Fruit fly (Drosophila melanogaster) whole organism, pupa: ENCODE data around the gene CG9757.

Experiments
- CG10348 ChIP-seq: fragments of 200-800 bp; sonication (Bioruptor generic); IDR thresholded peaks from 2 replicates; pipeline ENCODE4 v1.3.6; 2022; ENCODE audit warnings: missing biosample characterization, missing genetic modification characterization
- CG12605 ChIP-seq: fragments of 200-800 bp; sonication (Bioruptor generic); IDR thresholded peaks from 2 replicates; pipeline ENCODE4 v1.3.6; 2022; ENCODE audit warnings: missing biosample characterization, missing genetic modification characterization
- CG13204 ChIP-seq: fragments of 200-800 bp; sonication (Bioruptor generic); optimal IDR thresholded peaks from 2 replicates; lab custom pipeline; 2018; ENCODE audit warnings: missing biosample characterization, mild to moderate bottlenecking, missing genetic modification characterization, moderate library complexity
- CG14655 ChIP-seq: fragments of 200-800 bp; sonication (Bioruptor generic); optimal IDR thresholded peaks from 3 replicates; lab custom pipeline; 2017; ENCODE audit warnings: mild to moderate bottlenecking, missing biosample characterization, missing genetic modification reagents, missing genetic modification characterization
- CG15710 ChIP-seq: fragments of 200-800 bp; sonication (Bioruptor generic); optimal IDR thresholded peaks from 2 replicates; lab custom pipeline; 2018; ENCODE audit warnings: missing biosample characterization, mild to moderate bottlenecking, missing genetic modification characterization, moderate library complexity
- CG17806 ChIP-seq: fragments of 200-800 bp; sonication (Bioruptor generic); optimal IDR thresholded peaks from 2 replicates; lab custom pipeline; 2018; ENCODE audit warnings: missing biosample characterization, mild to moderate bottlenecking, missing genetic modification characterization, moderate library complexity
- CG32121 ChIP-seq: fragments of 200-800 bp; sonication (Bioruptor generic); IDR thresholded peaks from 2 replicates; pipeline ENCODE4 v1.3.6; 2022; ENCODE audit warnings: missing biosample characterization, missing genetic modification characterization
- CG34367 ChIP-seq: fragments of 200-800 bp; sonication (Bioruptor generic); optimal IDR thresholded peaks from 2 replicates; lab custom pipeline; 2018; ENCODE audit warnings: missing biosample characterization, mild to moderate bottlenecking, missing genetic modification characterization
- CG4496 ChIP-seq: fragments of 200-800 bp; sonication (Bioruptor generic); IDR thresholded peaks from 3 replicates; pipeline ENCODE4 v1.3.6; 2022; ENCODE audit warnings: missing biosample characterization, missing genetic modification characterization
- CG8159 ChIP-seq: fragments of 200-800 bp; sonication (Bioruptor generic); optimal IDR thresholded peaks from 3 replicates; lab custom pipeline; 2018; ENCODE audit warnings: missing biosample characterization, mild to moderate bottlenecking, missing genetic modification characterization, moderate library complexity
- CG8301 ChIP-seq: fragments of 200-800 bp; sonication (Bioruptor generic); optimal IDR thresholded peaks from 2 replicates; lab custom pipeline; 2018; ENCODE audit warnings: missing biosample characterization, mild to moderate bottlenecking, missing genetic modification characterization
- CG9948 ChIP-seq: fragments of 200-800 bp; sonication (Bioruptor generic); optimal IDR thresholded peaks from 2 replicates; lab custom pipeline; 2018; ENCODE audit warnings: missing biosample characterization, mild to moderate bottlenecking, missing genetic modification characterization, moderate library complexity
- D1 ChIP-seq: fragments of 200-800 bp; sonication (Bioruptor generic); optimal IDR thresholded peaks from 2 replicates; lab custom pipeline; 2018; ENCODE audit warnings: missing biosample characterization, mild to moderate bottlenecking, missing genetic modification characterization, moderate library complexity
- EcR ChIP-seq: fragments of 200-800 bp; sonication (Bioruptor generic); optimal IDR thresholded peaks from 3 replicates; lab custom pipeline; 2019; ENCODE audit warnings: missing biosample characterization, missing genetic modification characterization, mild to moderate bottlenecking, moderate library complexity, missing genetic modification reagents
- Ets98B ChIP-seq: fragments of 200-800 bp; sonication (Bioruptor generic); IDR thresholded peaks from 2 replicates; pipeline ENCODE4 v1.3.6; 2022; ENCODE audit warnings: missing biosample characterization, missing genetic modification characterization
- Pif1A ChIP-seq: fragments of 200-800 bp; sonication (Bioruptor generic); optimal IDR thresholded peaks from 3 replicates; lab custom pipeline; 2016; ENCODE audit warnings: missing biosample characterization, missing genetic modification characterization
- Pif1B ChIP-seq: fragments of 200-800 bp; sonication (Bioruptor generic); optimal IDR thresholded peaks from 3 replicates; lab custom pipeline; 2016; ENCODE audit warnings: missing biosample characterization, missing genetic modification characterization
- Snoo ChIP-seq: fragments of 200-800 bp; sonication (Bioruptor generic); optimal IDR thresholded peaks from 3 replicates; lab custom pipeline; 2017; ENCODE audit warnings: missing biosample characterization, mild to moderate bottlenecking, missing genetic modification characterization, inconsistent platforms
- fd96Ca ChIP-seq: fragments of 200-800 bp; sonication (Bioruptor generic); IDR thresholded peaks from 3 replicates; pipeline ENCODE4 v1.3.6; 2022; ENCODE audit warnings: missing biosample characterization, missing genetic modification characterization
- gl ChIP-seq: fragments of 200-800 bp; sonication (Bioruptor generic); optimal IDR thresholded peaks from 2 replicates; lab custom pipeline; 2018; ENCODE audit warnings: missing biosample characterization, mild to moderate bottlenecking, missing genetic modification characterization
- rn ChIP-seq: fragments of 200-800 bp; sonication (Bioruptor generic); IDR thresholded peaks from 2 replicates; pipeline ENCODE4 v1.3.6; 2022; ENCODE audit warnings: missing biosample characterization, missing genetic modification characterization

CG9757 gene

dm6 chr3R:13631642-13632041, 19.4 kb upstream of the CG9757 start, which contains the start of gene CG10841:
Gene CG10841 (plus strand): TSS chr3R:13631942.
- TF ChIP-seq CG15710 (tag; lab: Kevin White, UChicago), result no peak
- TF ChIP-seq fd96Ca (GFP tag; lab: Robert Waterston, UW), result no peak
- no peak for TF ChIP-seq D1
- no peak for TF ChIP-seq Pif1A
- no peak for TF ChIP-seq CG12605 (GFP tag; lab: Robert Waterston, UW)
- no peak for TF ChIP-seq CG14655

- TF ChIP-seq Snoo (tag; lab: Kevin White, UChicago) (no peak), CG15710 (tag; lab: Kevin White, UChicago) (no peak), CG32121 (GFP tag; lab: Robert Waterston, UW) (no peak), EcR (GFP tag; lab: Kevin White, UChicago) (no peak), CG10348 (GFP tag; lab: Robert Waterston, UW) (no peak), rn (GFP tag; lab: Robert Waterston, UW) (no peak), CG4496 (no peak), Ets98B (GFP tag; lab: Robert Waterston, UW) (no peak), fd96Ca (GFP tag; lab: Robert Waterston, UW) (no peak), gl (no peak)
These were observed 5.0 kb upstream of the CG9757 start for dm6 chr3R:13617228-13617627.

- TF ChIP-seq CG4496 (no peak), Snoo (tag; lab: Kevin White, UChicago) (no peak), gl (no peak), CG12605 (GFP tag; lab: Robert Waterston, UW) (no peak), CG13204 (GFP tag; lab: Kevin White, UChicago) (no peak), CG8159 (tag; lab: Kevin White, UChicago) (no peak), rn (GFP tag; lab: Robert Waterston, UW) (no peak), Pif1A (no peak), Ets98B (GFP tag; lab: Robert Waterston, UW) (no peak), EcR (GFP tag; lab: Kevin White, UChicago) (no peak), CG17806 (no peak), Pif1B (no peak), CG9948 (tag; lab: Kevin White, UChicago) (no peak), CG34367 (no peak)
These were observed 3.4 kb upstream of the CG9757 start, which contains the start of gene CG9269 for dm6 chr3R:13615617-13616016. Gene CG9269 (plus strand): TSS chr3R:13615917.

- TF ChIP-seq Pif1A, result no peak
- TF ChIP-seq rn (GFP tag; lab: Robert Waterston, UW), result no peak
These were observed 2.8 kb upstream of the CG9757 start for dm6 chr3R:13615007-13615406.

- TF ChIP-seq CG8301 (tag; lab: Kevin White, UChicago), result no peak
- TF ChIP-seq CG34367, result no peak
- TF ChIP-seq CG17806, result no peak
- no peak for TF ChIP-seq fd96Ca (GFP tag; lab: Robert Waterston, UW)
- TF ChIP-seq D1, result no peak
- TF ChIP-seq CG32121 (GFP tag; lab: Robert Waterston, UW), result no peak
- no peak for TF ChIP-seq CG4496
- TF ChIP-seq gl, result no peak
- no peak for TF ChIP-seq CG13204 (GFP tag; lab: Kevin White, UChicago)
- TF ChIP-seq CG9948 (tag; lab: Kevin White, UChicago), result no peak
- TF ChIP-seq CG8159 (tag; lab: Kevin White, UChicago), result no peak
- no peak for TF ChIP-seq CG14655
- no peak for TF ChIP-seq EcR (GFP tag; lab: Kevin White, UChicago)
- TF ChIP-seq, all 21 proteins: peak for 0
These were observed 3.1 kb downstream of the CG9757 start, which contains the start of gene CG9759 for dm6 chr3R:13609146-13609545. Gene CG9759 (minus strand): TSS chr3R:13609246.

dm6 chr3R:13600539-13600938, 11.7 kb downstream of the CG9757 start:
- TF ChIP-seq Ets98B (GFP tag; lab: Robert Waterston, UW) (no peak), CG4496 (0 out of 3 replicates have a peak, but pooled peaks have one; percentile 28)

- no peak for TF ChIP-seq CG10348 (GFP tag; lab: Robert Waterston, UW)
- no peak for TF ChIP-seq CG13204 (GFP tag; lab: Kevin White, UChicago)
- no peak for TF ChIP-seq CG4496
- TF ChIP-seq rn (GFP tag; lab: Robert Waterston, UW), result no peak
- TF ChIP-seq CG12605 (GFP tag; lab: Robert Waterston, UW), result no peak
- TF ChIP-seq CG14655, result no peak
- TF ChIP-seq Pif1A, result no peak
- no peak for TF ChIP-seq Ets98B (GFP tag; lab: Robert Waterston, UW)
- no peak for TF ChIP-seq Pif1B
- TF ChIP-seq CG8301 (tag; lab: Kevin White, UChicago), result no peak
- no peak for TF ChIP-seq CG8159 (tag; lab: Kevin White, UChicago)
- no peak for TF ChIP-seq gl
- TF ChIP-seq Snoo (tag; lab: Kevin White, UChicago), result no peak
- no peak for TF ChIP-seq EcR (GFP tag; lab: Kevin White, UChicago)
- TF ChIP-seq, all 21 proteins: peak for 0
These were observed 15.8 kb downstream of the CG9757 start for dm6 chr3R:13596409-13596808.

dm6 chr3R:13592557-13592956, 19.7 kb downstream of the CG9757 start, which contains the start of gene CG14369:
Gene CG14369 (minus strand): TSS chr3R:13592657.
- TF ChIP-seq CG10348 (GFP tag; lab: Robert Waterston, UW) (no peak), gl (no peak), CG4496 (no peak), CG17806 (no peak), EcR (GFP tag; lab: Kevin White, UChicago) (no peak), CG15710 (tag; lab: Kevin White, UChicago) (no peak), Snoo (tag; lab: Kevin White, UChicago) (no peak), CG8159 (tag; lab: Kevin White, UChicago) (no peak), Pif1B (no peak), fd96Ca (GFP tag; lab: Robert Waterston, UW) (no peak), Ets98B (GFP tag; lab: Robert Waterston, UW) (no peak), D1 (no peak), CG8301 (tag; lab: Kevin White, UChicago) (no peak), CG34367 (no peak), rn (GFP tag; lab: Robert Waterston, UW) (no peak), CG12605 (GFP tag; lab: Robert Waterston, UW) (no peak)
